Fruit fly (Drosophila melanogaster): ENCODE results near the gene CG34353.

DNA sequence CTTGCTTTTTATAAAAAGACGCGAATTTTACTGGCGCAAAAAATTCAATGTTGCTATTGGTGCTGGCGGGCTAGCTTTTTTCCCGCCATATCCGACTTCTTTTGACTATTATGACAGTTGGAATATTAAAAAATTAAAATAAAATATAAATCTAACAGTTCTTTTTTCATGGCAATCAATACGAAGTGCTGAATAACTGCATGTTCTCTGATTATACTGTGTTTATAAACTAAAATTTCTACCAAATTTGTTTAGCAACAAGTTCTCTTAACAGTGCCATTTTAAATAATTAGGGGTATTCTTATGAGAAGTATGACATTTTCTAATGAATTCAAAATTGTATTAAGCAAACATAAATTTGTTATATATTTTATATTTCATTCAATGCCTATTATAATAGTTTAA, 13.7 kb upstream of the CG34353 start, which contains the start of gene Boh1:
- TF ChIP-seq Jra (GFP tag; optimal IDR thresholded peaks at IDR 0.05), result no peak
- TF ChIP-seq Mio (GFP tag; optimal IDR thresholded peaks at IDR 0.05), result no peak
- peak; percentile 92 for TF ChIP-seq Myc (optimal IDR thresholded peaks at IDR 0.05)
- no peak for TF ChIP-seq Dfd (GFP tag; optimal IDR thresholded peaks at IDR 0.05)
- peak; percentile 27 for TF ChIP-seq h (GFP tag; optimal IDR thresholded peaks at IDR 0.05)
- peak; percentile 28 for TF ChIP-seq OdsH (GFP tag; optimal IDR thresholded peaks at IDR 0.05)
- TF ChIP-seq Vsx2 (GFP tag; optimal IDR thresholded peaks at IDR 0.05; ENCODE audit: partially characterized antibody), result no peak
- TF ChIP-seq ey (GFP tag; optimal IDR thresholded peaks at IDR 0.05), result no peak
- no peak for TF ChIP-seq usp (GFP tag; optimal IDR thresholded peaks at IDR 0.05)
- TF ChIP-seq Hnf4 (GFP tag; optimal IDR thresholded peaks at IDR 0.05), result no peak
- TF ChIP-seq pan (optimal IDR thresholded peaks at IDR 0.05), result no peak
- peak in 1 of 2 experiments; percentile 9 for TF ChIP-seq foxo (GFP tag; optimal IDR thresholded peaks at IDR 0.05)

Measured in whole organism, wandering third instar larva.